Fruit fly (Drosophila melanogaster) whole organism, wandering third instar larva: Measurements from ENCODE around the gene Apoltp.

Experiments used
- Abd-B ChIP-seq: fragments of >200 bp; optimal IDR thresholded peaks from 2 replicates; lab custom pipeline; 2017; ENCODE audit warnings: missing biosample characterization, missing genetic modification characterization
- CG32264 ChIP-seq: fragments of 200-800 bp; sonication (Bioruptor generic); optimal IDR thresholded peaks from 2 replicates; lab custom pipeline; 2016; ENCODE audit warnings: missing biosample characterization, missing genetic modification characterization
- CG9705 ChIP-seq: fragments of 200-800 bp; sonication (Bioruptor generic); optimal IDR thresholded peaks from 2 replicates; lab custom pipeline; 2018; ENCODE audit warnings: missing biosample characterization, mild to moderate bottlenecking, missing genetic modification characterization
- CrebA ChIP-seq: fragments of 200-800 bp; sonication (Bioruptor generic); optimal IDR thresholded peaks from 2 replicates; lab custom pipeline; 2016; ENCODE audit warnings: missing biosample characterization, mild to moderate bottlenecking, missing genetic modification characterization, borderline replicate concordance
- Dfd ChIP-seq: fragments of >200 bp; optimal IDR thresholded peaks from 2 replicates; lab custom pipeline; 2017; ENCODE audit warnings: missing biosample characterization, missing genetic modification characterization
- Dif ChIP-seq: fragments of 200-275, 200-300 bp; sonication (Bioruptor generic); optimal IDR thresholded peaks from 2 replicates; lab custom pipeline; 2018; ENCODE audit warnings: missing biosample characterization, missing genetic modification characterization; ENCODE audit not compliant: partially characterized antibody
- GATAd ChIP-seq: sonication (Bioruptor generic); optimal IDR thresholded peaks from 2 replicates; lab custom pipeline; 2016; ENCODE audit warnings: missing biosample characterization, missing genetic modification characterization
- HLH106 ChIP-seq: fragments of 200-800 bp; optimal IDR thresholded peaks from 3 replicates; lab custom pipeline; 2019; ENCODE audit warnings: missing biosample characterization, mild to moderate bottlenecking, missing genetic modification characterization, moderate library complexity
- Hnf4 ChIP-seq: fragments of 200-800 bp; sonication (Bioruptor generic); optimal IDR thresholded peaks from 2 replicates; lab custom pipeline; 2016; ENCODE audit warnings: missing biosample characterization, mild to moderate bottlenecking, missing genetic modification characterization
- Hr78 ChIP-seq: fragments of >200 bp; optimal IDR thresholded peaks from 2 replicates; lab custom pipeline; 2017; ENCODE audit warnings: missing biosample characterization, missing genetic modification characterization
- Hr83 ChIP-seq: fragments of 200-300 bp; sonication (Bioruptor generic); optimal IDR thresholded peaks from 2 replicates; lab custom pipeline; 2016; ENCODE audit warnings: missing biosample characterization, mild to moderate bottlenecking, missing genetic modification characterization, moderate library complexity; ENCODE audit not compliant: poor library complexity, severe bottlenecking
- Jra ChIP-seq: sonication (Bioruptor generic); optimal IDR thresholded peaks from 2 replicates; lab custom pipeline; 2016; ENCODE audit warnings: missing biosample characterization, missing genetic modification characterization
- Mio ChIP-seq: sonication (Bioruptor generic); optimal IDR thresholded peaks from 2 replicates; lab custom pipeline; 2016; ENCODE audit warnings: missing biosample characterization, missing genetic modification characterization
- Myc ChIP-seq: fragments of >200 bp; optimal IDR thresholded peaks from 2 replicates; lab custom pipeline; 2017
- N ChIP-seq: fragments of >200 bp; optimal IDR thresholded peaks from 2 replicates; lab custom pipeline; 2018; ENCODE audit warnings: missing biosample characterization, missing external identifiers, missing genetic modification characterization
- OdsH ChIP-seq: fragments of 200-800 bp; sonication (Bioruptor generic); optimal IDR thresholded peaks from 2 replicates; lab custom pipeline; 2016; ENCODE audit warnings: missing biosample characterization, mild to moderate bottlenecking, missing genetic modification characterization
- Rel ChIP-seq, 2 experiments: fragments of 200-800 bp; sonication (Bioruptor generic) in 1 of 2; optimal IDR thresholded peaks; 2 replicates in 1 of 2; 3 replicates in 1 of 2; lab custom pipeline; 2016 to 2019; ENCODE audit warnings: mild to moderate bottlenecking in 2 of 2, missing biosample characterization in 2 of 2, missing genetic modification characterization in 2 of 2, moderate library complexity in 1 of 2
- Sp1 ChIP-seq: fragments of 200-800 bp; sonication (Bioruptor generic); optimal IDR thresholded peaks from 3 replicates; lab custom pipeline; 2019; ENCODE audit warnings: missing biosample characterization, mild to moderate bottlenecking, missing genetic modification characterization, moderate library complexity
- Vsx2 ChIP-seq: fragments of 200-300, 225-300 bp; sonication (Bioruptor generic); optimal IDR thresholded peaks from 2 replicates; lab custom pipeline; 2018; ENCODE audit warnings: missing biosample characterization, missing genetic modification characterization; ENCODE audit not compliant: partially characterized antibody
- br ChIP-seq: fragments of 200-800 bp; sonication (Bioruptor generic); optimal IDR thresholded peaks from 2 replicates; lab custom pipeline; 2016; ENCODE audit warnings: missing biosample characterization, missing genetic modification characterization
- brk ChIP-seq: fragments of 200-800 bp; sonication (Bioruptor generic); optimal IDR thresholded peaks from 2 replicates; lab custom pipeline; 2016; ENCODE audit warnings: missing biosample characterization, mild to moderate bottlenecking, missing genetic modification characterization
- dl ChIP-seq, 2 experiments: fragments of 175-275, 200-275 bp in 1 of 2; fragments of 200-275 bp in 1 of 2; sonication (Bioruptor generic); optimal IDR thresholded peaks; lab custom pipeline; 2018; ENCODE audit warnings: mild to moderate bottlenecking in 2 of 2, missing biosample characterization in 2 of 2, missing genetic modification characterization in 2 of 2, moderate library complexity in 2 of 2; ENCODE audit not compliant: partially characterized antibody in 2 of 2, insufficient read depth in 1 of 2
- dmrt93B ChIP-seq: fragments of 200-800 bp; sonication (Bioruptor generic); optimal IDR thresholded peaks from 2 replicates; lab custom pipeline; 2018; ENCODE audit warnings: missing biosample characterization, mild to moderate bottlenecking, missing genetic modification characterization
- dsf ChIP-seq: sonication (Bioruptor generic); optimal IDR thresholded peaks from 2 replicates; lab custom pipeline; 2016; ENCODE audit warnings: missing biosample characterization, missing genetic modification characterization, borderline replicate concordance
- ey ChIP-seq: fragments of 200-800 bp; sonication (Bioruptor generic); optimal IDR thresholded peaks from 2 replicates; lab custom pipeline; 2016; ENCODE audit warnings: missing biosample characterization, missing genetic modification characterization
- foxo ChIP-seq, 2 experiments: fragments of 200-800 bp; sonication (Bioruptor generic); optimal IDR thresholded peaks; 2 replicates in 1 of 2; 3 replicates in 1 of 2; lab custom pipeline; 2016 to 2017; ENCODE audit warnings: missing biosample characterization in 2 of 2, missing genetic modification characterization in 2 of 2
- fru ChIP-seq: fragments of 200-800 bp; sonication (Bioruptor generic); optimal IDR thresholded peaks from 3 replicates; lab custom pipeline; 2016; ENCODE audit warnings: missing biosample characterization, mild to moderate bottlenecking, missing genetic modification characterization
- h ChIP-seq: fragments of 200-800 bp; sonication (Bioruptor generic); optimal IDR thresholded peaks from 3 replicates; lab custom pipeline; 2016; ENCODE audit warnings: missing biosample characterization, mild to moderate bottlenecking, missing genetic modification characterization
- jim ChIP-seq: fragments of 175-275, 200-325 bp; sonication (Bioruptor generic); optimal IDR thresholded peaks from 2 replicates; lab custom pipeline; 2016; ENCODE audit warnings: missing biosample characterization, mild to moderate bottlenecking, missing genetic modification characterization
- lola ChIP-seq: fragments of >200 bp; optimal IDR thresholded peaks from 2 replicates; lab custom pipeline; 2017; ENCODE audit warnings: missing biosample characterization, missing genetic modification characterization
- pan ChIP-seq: fragments of >200 bp; optimal IDR thresholded peaks from 2 replicates; lab custom pipeline; 2017
- psq ChIP-seq: fragments of 200-800 bp; sonication (Bioruptor generic); optimal IDR thresholded peaks from 3 replicates; lab custom pipeline; 2017; ENCODE audit warnings: missing biosample characterization, mild to moderate bottlenecking, missing genetic modification characterization, moderate library complexity
- rgr ChIP-seq: fragments of 200-800 bp; sonication (Bioruptor generic); optimal IDR thresholded peaks from 3 replicates; lab custom pipeline; 2016; ENCODE audit warnings: missing biosample characterization, mild to moderate bottlenecking, missing genetic modification characterization
- sage ChIP-seq: fragments of 200-800 bp; sonication (Bioruptor generic); optimal IDR thresholded peaks from 2 replicates; lab custom pipeline; 2016; ENCODE audit warnings: missing biosample characterization, mild to moderate bottlenecking, missing genetic modification characterization
- sv ChIP-seq: fragments of 200-800 bp; sonication (Bioruptor generic); optimal IDR thresholded peaks from 3 replicates; lab custom pipeline; 2016; ENCODE audit warnings: missing biosample characterization, missing genetic modification characterization
- tai ChIP-seq: sonication (Bioruptor generic); optimal IDR thresholded peaks from 2 replicates; lab custom pipeline; 2016; ENCODE audit warnings: missing biosample characterization, missing genetic modification characterization
- usp ChIP-seq: fragments of >200 bp; optimal IDR thresholded peaks from 2 replicates; lab custom pipeline; 2017; ENCODE audit warnings: missing biosample characterization, missing genetic modification characterization
- woc ChIP-seq: sonication (Bioruptor generic); optimal IDR thresholded peaks from 2 replicates; lab custom pipeline; 2016; ENCODE audit warnings: missing biosample characterization, mild to moderate bottlenecking, missing genetic modification characterization

The Apoltp gene

dm6 chr2L:9609337-9609856, 24.6 kb upstream of the Apoltp start:
- TF ChIP-seq h (GFP tag; lab: Kevin White, UChicago) (no peak), Hnf4 (GFP tag; lab: Kevin White, UChicago) (no peak), Sp1 (no peak), lola (GFP tag; lab: Kevin White, UChicago) (no peak)

- TF ChIP-seq h (GFP tag; lab: Kevin White, UChicago) (no peak), Hr78 (GFP tag; lab: Kevin White, UChicago) (no peak), Dif (GFP tag; lab: Kevin White, UChicago) (no peak), Vsx2 (no peak), tai (GFP tag; lab: Kevin White, UChicago) (no peak), CG9705 (GFP tag; lab: Kevin White, UChicago) (no peak), br (GFP tag; lab: Kevin White, UChicago) (no peak), sv (GFP tag; lab: Kevin White, UChicago) (no peak), Dfd (GFP tag; lab: Kevin White, UChicago) (no peak), brk (GFP tag; lab: Kevin White, UChicago) (no peak), Hnf4 (GFP tag; lab: Kevin White, UChicago) (no peak), pan (lab: Kevin White, UChicago) (no peak), fru (GFP tag; lab: Kevin White, UChicago) (no peak), Hr83 (GFP tag; lab: Kevin White, UChicago) (no peak), OdsH (GFP tag; lab: Kevin White, UChicago) (no peak), Sp1 (no peak), Rel (GFP tag; optimal IDR thresholded peaks at IDR 0.05; lab: Kevin White, UChicago) (no peak), Rel (tag; optimal IDR thresholded peaks at IDR 0.05; lab: Kevin White, UChicago) (no peak), GATAd (GFP tag; lab: Kevin White, UChicago) (no peak), usp (GFP tag; lab: Kevin White, UChicago) (no peak)
- TF ChIP-seq, all 38 proteins: peak for 0
These were observed 21.3 kb upstream of the Apoltp start for dm6 chr2L:9612654-9613005.

dm6 chr2L:9613006-9613690, 20.8 kb upstream of the Apoltp start, which contains the start of gene Trx2:
Trx2 (plus strand) TSS chr2L:9613166.
- TF ChIP-seq HLH106 (no peak), Sp1 (peak; percentile 33), OdsH (GFP tag; lab: Kevin White, UChicago) (peak; percentile 42), rgr (peak; percentile 47), foxo (GFP tag; optimal IDR thresholded peaks at IDR 0.05; lab: Kevin White, UChicago) (peak in 1 of 2 experiments; percentile 41), fru (GFP tag; lab: Kevin White, UChicago) (peak; percentile 35), ey (GFP tag; lab: Kevin White, UChicago) (no peak), woc (GFP tag; lab: Kevin White, UChicago) (no peak), dmrt93B (GFP tag; lab: Kevin White, UChicago) (no peak), jim (GFP tag; lab: Kevin White, UChicago) (no peak), usp (GFP tag; lab: Kevin White, UChicago) (no peak), Dif (GFP tag; lab: Kevin White, UChicago) (peak; percentile 81), lola (GFP tag; lab: Kevin White, UChicago) (no peak), N (GFP tag; lab: Kevin White, UChicago) (no peak), Abd-B (no peak), GATAd (GFP tag; lab: Kevin White, UChicago) (no peak), Jra (GFP tag; lab: Kevin White, UChicago) (peak; percentile 66), Mio (GFP tag; lab: Kevin White, UChicago) (no peak), CG32264 (GFP tag; lab: Kevin White, UChicago) (no peak), tai (GFP tag; lab: Kevin White, UChicago) (no peak), Dfd (GFP tag; lab: Kevin White, UChicago) (no peak), Vsx2 (peak; percentile 84), psq (GFP tag; lab: Kevin White, UChicago) (peak; percentile 1), CrebA (GFP tag; lab: Kevin White, UChicago) (no peak), Hr78 (GFP tag; lab: Kevin White, UChicago) (no peak), Myc (lab: Kevin White, UChicago) (peak; percentile 85), sv (GFP tag; lab: Kevin White, UChicago) (no peak), dsf (GFP tag; lab: Kevin White, UChicago) (no peak), br (GFP tag; lab: Kevin White, UChicago) (peak; percentile 2), pan (lab: Kevin White, UChicago) (no peak), sage (GFP tag; lab: Kevin White, UChicago) (no peak), Hr83 (GFP tag; lab: Kevin White, UChicago) (peak; percentile 64), Rel (GFP tag; optimal IDR thresholded peaks at IDR 0.05; lab: Kevin White, UChicago) (no peak), Rel (tag; optimal IDR thresholded peaks at IDR 0.05; lab: Kevin White, UChicago) (peak; percentile 59), Hnf4 (GFP tag; lab: Kevin White, UChicago) (no peak), CG9705 (GFP tag; lab: Kevin White, UChicago) (no peak), dl (GFP tag; optimal IDR thresholded peaks at IDR 0.05; lab: Kevin White, UChicago; ENCODE audit: insufficient read depth in 1 of 2, partially characterized antibody in 2 of 2) (peak; percentile 58 to 76), brk (GFP tag; lab: Kevin White, UChicago) (no peak), h (GFP tag; lab: Kevin White, UChicago) (peak; percentile 47)
- TF ChIP-seq, all 38 proteins: peak for 15
